Worm (Caenorhabditis elegans): ENCODE results near the gene mrpl-49.

mrpl-49 gene

DNA sequence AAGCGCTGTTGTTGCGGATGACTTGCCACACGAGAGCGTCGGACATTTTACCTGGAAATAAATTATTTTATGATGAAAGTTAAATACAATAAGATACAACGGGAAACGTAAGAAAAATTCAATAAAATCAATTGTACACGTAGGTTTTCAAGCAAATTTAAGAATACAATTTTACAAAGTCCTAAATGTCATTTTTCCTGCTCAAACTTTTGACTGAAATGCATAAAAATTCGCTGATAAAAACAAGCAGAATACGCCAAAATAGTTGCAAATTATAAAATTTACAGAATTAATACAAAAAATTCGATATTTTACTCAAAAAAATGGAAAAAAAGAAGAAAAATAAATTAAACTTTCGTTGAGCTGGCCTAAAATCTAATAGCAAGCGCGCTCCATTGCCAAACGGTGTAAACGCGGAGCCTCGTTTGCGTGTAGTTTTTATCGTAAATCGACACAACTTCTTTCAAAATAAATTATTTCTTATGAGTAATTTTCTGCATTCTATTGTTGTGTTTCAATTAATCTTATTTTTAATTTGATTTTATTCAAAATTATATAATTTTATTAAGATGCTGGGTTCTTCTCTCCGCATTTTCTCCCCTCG is at the start of gene mrpl-49, which contains the start of gene rpl-28:
TSS of gene mrpl-49 (plus strand) at position 570 of the 604 bp plus-strand sequence.
TSS of gene rpl-28 (minus strand) at position 51 of the 604 bp plus-strand sequence.
- TF ChIP-seq fkh-6 (tag; optimal IDR thresholded peaks at IDR 0.05) (no peak), fax-1 (tag; optimal IDR thresholded peaks at IDR 0.05) (no peak), pha-4 (tag; optimal IDR thresholded peaks at IDR 0.05) (no peak), dmd-4 (tag; optimal IDR thresholded peaks at IDR 0.05; ENCODE audit: borderline replicate concordance) (no peak), elt-2 (tag; optimal IDR thresholded peaks at IDR 0.05) (peak; percentile 36), ceh-6 (GFP tag; optimal IDR thresholded peaks at IDR 0.05) (no peak), unc-86 (tag; optimal IDR thresholded peaks at IDR 0.05) (peak; percentile 4), ceh-31 (tag; optimal IDR thresholded peaks at IDR 0.05) (peak; percentile 58), unc-42 (tag; optimal IDR thresholded peaks at IDR 0.05) (peak; percentile 84), tbx-2 (tag; optimal IDR thresholded peaks at IDR 0.05) (peak; percentile 16), sdc-2 (tag; optimal IDR thresholded peaks at IDR 0.05) (no peak), C38D4.7 (GFP tag; optimal IDR thresholded peaks at IDR 0.05) (no peak), ceh-14 (tag; optimal IDR thresholded peaks at IDR 0.05) (peak; percentile 3), hlh-15 (tag; optimal IDR thresholded peaks at IDR 0.05) (no peak), dve-1 (tag; optimal IDR thresholded peaks at IDR 0.05) (peak; percentile 63), eyg-1 (tag; optimal IDR thresholded peaks at IDR 0.05) (no peak), ceh-34 (tag; optimal IDR thresholded peaks at IDR 0.05) (peak; percentile 16), elt-4 (tag; optimal IDR thresholded peaks at IDR 0.05) (no peak), hlh-30 (tag; optimal IDR thresholded peaks at IDR 0.05; ENCODE audit: insufficient read depth) (no peak), nfya-1 (tag; optimal IDR thresholded peaks at IDR 0.05) (peak; percentile 76), ttx-3 (tag; optimal IDR thresholded peaks at IDR 0.05) (peak; percentile 5), nhr-11 (tag; optimal IDR thresholded peaks at IDR 0.05) (no peak), ahr-1 (tag; optimal IDR thresholded peaks at IDR 0.05) (no peak), pax-1 (tag; optimal IDR thresholded peaks at IDR 0.05) (no peak), ceh-9 (tag; optimal IDR thresholded peaks at IDR 0.05) (no peak), F13H6.1 (tag; optimal IDR thresholded peaks at IDR 0.05) (no peak), hlh-8 (tag; optimal IDR thresholded peaks at IDR 0.05) (no peak), ceh-18 (tag; optimal IDR thresholded peaks at IDR 0.05) (peak; percentile 17)

DNA sequence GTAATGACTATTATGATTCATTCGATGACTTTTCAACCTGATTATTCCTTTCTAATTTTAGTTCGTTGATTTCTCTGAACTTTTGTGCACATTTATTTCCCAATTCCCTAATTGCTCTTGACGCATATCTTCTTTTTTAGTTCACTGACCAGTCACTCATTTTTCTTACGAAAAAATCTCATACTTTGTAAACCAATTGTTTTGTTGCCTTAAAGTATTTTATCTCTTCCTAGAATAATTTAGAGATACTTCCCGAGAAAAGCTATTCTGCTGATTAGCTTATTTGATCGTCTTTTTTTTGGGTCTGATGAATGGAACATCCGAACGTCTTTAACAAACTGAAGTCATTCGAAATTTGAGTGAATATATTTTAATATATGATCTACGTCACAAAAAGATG is 49.1 kb upstream of the mrpl-49 start:
- TF ChIP-seq zip-5 (tag; optimal IDR thresholded peaks at IDR 0.05) (no peak), C08G9.2 (tag; optimal IDR thresholded peaks at IDR 0.05) (no peak), pqm-1 (tag; optimal IDR thresholded peaks at IDR 0.05) (no peak), unc-55 (GFP tag; optimal IDR thresholded peaks at IDR 0.05) (no peak), mec-3 (tag; optimal IDR thresholded peaks at IDR 0.05; ENCODE audit: borderline replicate concordance) (no peak), odd-2 (tag; optimal IDR thresholded peaks at IDR 0.05) (no peak), ceh-2 (tag; optimal IDR thresholded peaks at IDR 0.05) (no peak), pat-9 (tag; optimal IDR thresholded peaks at IDR 0.05) (no peak), nfya-1 (tag; optimal IDR thresholded peaks at IDR 0.05) (no peak), tbx-7 (tag; optimal IDR thresholded peaks at IDR 0.05) (no peak), ceh-18 (tag; optimal IDR thresholded peaks at IDR 0.05) (no peak)

DNA sequence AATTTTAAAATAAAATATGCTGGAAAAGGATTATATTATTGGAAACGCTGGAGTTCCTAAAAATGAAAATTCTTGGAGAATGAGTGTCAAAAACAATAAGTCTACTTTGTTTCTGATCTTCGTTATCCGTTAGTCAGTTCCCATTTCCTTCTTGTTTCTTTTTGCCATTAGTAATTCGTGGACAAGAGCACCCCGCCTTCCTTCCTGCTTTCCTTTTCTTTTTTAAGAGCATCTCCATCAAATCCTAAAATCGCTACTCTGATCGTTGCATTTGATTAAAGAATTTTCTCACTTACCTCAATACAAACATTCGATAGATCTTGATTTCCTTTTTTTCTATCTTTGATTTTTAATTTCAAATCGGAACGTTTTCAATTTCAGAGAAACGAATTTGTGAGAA is 48.6 kb upstream of the mrpl-49 start, which contains the start of gene frpr-15:
TSS of gene frpr-15 (plus strand) at position 301 of the 400 bp plus-strand sequence.
- TF ChIP-seq madf-2 (tag; optimal IDR thresholded peaks at IDR 0.05) (no peak), ztf-16 (tag; optimal IDR thresholded peaks at IDR 0.05) (no peak), ceh-9 (tag; optimal IDR thresholded peaks at IDR 0.05) (no peak)
